Worm (Caenorhabditis elegans): ENCODE results near the gene F22E5.17.
"Not testable (repeated sequence)": the region's sequence is repeated elsewhere in the genome, so short reads cannot be mapped to it uniquely, and the experiment has no call there.

The F22E5.17 gene

DNA sequence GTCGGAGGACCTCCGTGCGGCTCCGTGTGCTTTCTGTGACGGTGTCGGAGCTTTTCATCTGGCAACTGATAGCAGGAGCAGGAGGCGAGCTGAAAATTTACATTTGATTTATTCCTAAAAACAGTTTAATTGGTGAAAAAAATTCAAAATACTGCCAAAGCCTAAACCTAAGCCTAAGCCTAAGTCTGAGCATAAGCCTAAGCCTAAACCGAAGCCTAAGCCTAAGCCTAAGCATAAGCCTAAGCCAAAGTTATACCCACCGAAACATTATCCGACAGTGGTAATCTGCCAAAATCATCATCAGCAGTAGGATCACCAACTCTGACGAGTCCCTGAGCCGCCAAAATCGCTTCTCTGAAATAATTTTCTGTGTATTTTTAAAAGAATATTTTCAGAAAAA lies 6.9 kb downstream of the F22E5.17 start:
- TF ChIP-seq flt-1 (GFP tag; IDR thresholded peaks at IDR 0.05) (no peak), ztf-23 (GFP tag; IDR thresholded peaks at IDR 0.05) (no peak), T22C8.4 (GFP tag; IDR thresholded peaks at IDR 0.05) (no peak), klf-2 (GFP tag; conservative IDR thresholded peaks at IDR 0.05) (no peak), tab-1 (GFP tag; IDR thresholded peaks at IDR 0.05) (no peak)

DNA sequence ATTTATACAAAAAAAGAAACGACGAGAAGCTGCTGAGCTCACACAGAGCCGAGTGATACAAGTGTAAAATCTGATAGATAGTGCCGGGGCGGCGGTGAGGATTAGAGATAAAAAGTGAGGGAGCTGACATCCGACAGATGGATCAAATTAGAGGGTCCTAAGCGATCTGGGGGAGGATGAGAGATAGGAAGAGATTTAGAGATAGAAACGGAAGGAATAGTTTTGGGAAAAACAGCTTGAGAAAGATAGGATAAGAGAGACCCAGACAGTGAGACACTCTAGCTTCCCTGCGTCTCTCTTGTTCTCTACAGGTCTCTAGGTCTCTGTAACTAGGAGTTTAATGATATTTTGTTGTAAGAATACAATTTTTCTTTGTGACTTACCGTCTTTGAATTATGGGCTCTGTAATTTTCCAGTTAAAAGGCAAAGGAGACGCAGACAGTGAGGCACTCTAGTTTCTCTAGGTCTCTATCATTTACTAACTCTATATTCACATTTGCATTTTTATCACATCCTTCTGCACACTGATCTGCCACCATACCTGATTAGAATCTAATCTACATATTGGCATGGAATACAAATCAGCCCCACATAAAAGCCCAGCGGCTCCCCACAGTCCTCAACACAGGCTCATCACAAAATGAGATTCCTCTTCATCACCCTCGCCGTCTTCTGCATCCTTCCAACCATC lies 9.3 kb downstream of the F22E5.17 start, which contains the start of the genes sup-9 and nspf-1:
sup-9 (minus strand) TSS at position 43 of the 691 bp plus-strand sequence.
nspf-1 (plus strand) TSS at position 641 of the 691 bp plus-strand sequence.
- TF ChIP-seq ztf-23 (GFP tag; IDR thresholded peaks at IDR 0.05) (no peak), med-1 (GFP tag; optimal IDR thresholded peaks at IDR 0.05; ENCODE audit: insufficient read depth) (no peak), cog-1 (tag; optimal IDR thresholded peaks at IDR 0.05) (no peak), tab-1 (GFP tag; IDR thresholded peaks at IDR 0.05) (no peak), klf-2 (GFP tag; conservative IDR thresholded peaks at IDR 0.05) (no peak), ztf-29 (GFP tag; IDR thresholded peaks at IDR 0.05) (no peak), flt-1 (GFP tag; IDR thresholded peaks at IDR 0.05) (no peak), T22C8.4 (GFP tag; IDR thresholded peaks at IDR 0.05) (no peak), ref-1 (GFP tag; conservative IDR thresholded peaks at IDR 0.05) (no peak)

DNA sequence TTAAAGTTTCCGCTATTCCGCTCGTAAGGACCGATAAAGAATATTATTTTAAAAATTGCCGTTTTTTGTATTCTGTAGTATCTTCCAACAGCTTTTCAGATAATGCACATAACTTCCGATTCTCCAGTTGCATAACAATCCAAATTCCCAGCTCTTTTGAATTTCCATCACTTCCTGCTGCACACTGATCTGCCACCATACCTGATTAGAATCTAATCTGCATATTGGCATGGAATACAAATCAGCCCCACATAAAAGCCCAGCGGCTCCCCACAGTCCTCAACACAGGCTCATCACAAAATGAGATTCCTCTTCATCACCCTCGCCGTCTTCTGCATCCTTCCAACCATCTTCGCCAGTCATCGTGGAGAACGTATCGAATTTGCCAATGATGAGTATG lies 10.8 kb downstream of the F22E5.17 start, which contains the start of gene nspf-2:
nspf-2 (plus strand) TSS at position 301 of the 400 bp plus-strand sequence.
- TF ChIP-seq cog-1 (tag; optimal IDR thresholded peaks at IDR 0.05); klf-2 (GFP tag; conservative IDR thresholded peaks at IDR 0.05); ztf-29 (GFP tag; IDR thresholded peaks at IDR 0.05): not testable (repeated sequence)

DNA sequence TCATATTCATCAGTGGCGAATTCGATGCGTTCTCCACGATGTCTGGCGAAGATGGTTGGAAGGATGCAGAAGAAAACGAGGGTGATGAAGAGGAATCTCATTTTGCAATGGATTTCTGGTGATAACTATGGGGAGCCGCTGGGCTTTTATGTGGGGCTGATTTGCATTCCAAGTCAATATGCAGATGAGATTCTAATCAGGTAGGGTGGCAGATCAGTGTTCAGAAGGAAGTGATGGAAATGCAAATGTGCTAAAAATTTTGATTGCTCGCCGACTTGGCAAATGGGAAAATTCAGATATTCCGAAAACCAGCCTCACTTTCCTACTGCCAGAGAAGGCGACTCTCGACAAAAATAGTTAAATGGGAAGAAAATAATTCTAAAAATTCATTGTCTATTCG lies 12.2 kb downstream of the F22E5.17 start, which contains the start of gene nspf-3:
nspf-3 (minus strand) TSS at position 101 of the 400 bp plus-strand sequence.
- TF ChIP-seq ztf-29 (GFP tag; IDR thresholded peaks at IDR 0.05), result no peak
- TF ChIP-seq ztf-23 (GFP tag; IDR thresholded peaks at IDR 0.05), result no peak
- TF ChIP-seq med-1 (GFP tag; optimal IDR thresholded peaks at IDR 0.05; ENCODE audit: insufficient read depth), result no peak
- TF ChIP-seq tab-1 (GFP tag; IDR thresholded peaks at IDR 0.05), result no peak
- TF ChIP-seq T22C8.4 (GFP tag; IDR thresholded peaks at IDR 0.05), result no peak
- TF ChIP-seq klf-2 (GFP tag; conservative IDR thresholded peaks at IDR 0.05), result no peak
- no peak for TF ChIP-seq flt-1 (GFP tag; IDR thresholded peaks at IDR 0.05)
- no peak for TF ChIP-seq ref-1 (GFP tag; conservative IDR thresholded peaks at IDR 0.05)
- no peak for TF ChIP-seq cog-1 (tag; optimal IDR thresholded peaks at IDR 0.05)

DNA sequence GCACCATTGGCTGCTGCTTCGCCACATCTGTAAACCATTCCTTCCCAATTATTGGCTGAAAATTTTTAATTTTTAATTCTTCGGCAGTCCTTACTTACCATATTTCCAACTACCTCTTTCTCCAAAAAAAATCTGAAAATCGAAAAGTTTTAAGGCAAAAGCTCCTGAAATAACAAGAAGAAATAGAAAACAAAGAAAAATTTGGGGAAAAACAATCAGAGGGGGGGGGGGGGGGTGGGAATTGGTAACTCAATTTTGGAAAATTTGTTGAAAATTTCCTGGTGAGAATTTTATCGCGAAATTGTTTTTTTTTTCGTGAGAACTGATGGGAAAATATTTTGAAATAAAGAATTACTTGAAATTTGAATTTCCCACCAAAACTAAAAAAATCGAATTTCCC lies 14.6 kb downstream of the F22E5.17 start, which contains the start of gene set-11:
set-11 (minus strand) TSS at position 101 of the 400 bp plus-strand sequence.
- TF ChIP-seq flt-1 (GFP tag; IDR thresholded peaks at IDR 0.05), result no peak
- TF ChIP-seq cog-1 (tag; optimal IDR thresholded peaks at IDR 0.05), result no peak
- no peak for TF ChIP-seq klf-2 (GFP tag; conservative IDR thresholded peaks at IDR 0.05)
- no peak for TF ChIP-seq ztf-23 (GFP tag; IDR thresholded peaks at IDR 0.05)
- TF ChIP-seq ref-1 (GFP tag; conservative IDR thresholded peaks at IDR 0.05), result no peak
- no peak for TF ChIP-seq tab-1 (GFP tag; IDR thresholded peaks at IDR 0.05)
- no peak for TF ChIP-seq ztf-29 (GFP tag; IDR thresholded peaks at IDR 0.05)

DNA sequence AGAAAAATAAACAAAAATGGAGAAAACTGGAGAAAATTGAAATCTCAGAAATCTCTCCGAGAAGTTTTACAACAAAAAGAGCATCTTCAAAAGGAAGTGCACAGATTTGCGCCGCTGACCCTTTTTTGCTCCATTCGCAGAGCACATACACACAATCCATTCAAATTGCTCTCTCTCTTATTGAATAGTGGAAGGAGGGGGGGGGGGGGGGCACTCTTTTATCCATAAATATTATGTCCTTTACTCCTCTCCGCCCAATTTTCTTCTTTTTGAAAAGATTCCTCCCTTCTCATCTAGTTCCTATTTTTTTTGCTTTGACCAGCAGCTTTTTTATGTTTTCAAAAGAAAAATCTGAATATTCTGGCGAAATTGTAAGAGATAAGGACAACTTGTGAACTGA lies 17.2 kb downstream of the F22E5.17 start:
- no peak for TF ChIP-seq med-1 (GFP tag; optimal IDR thresholded peaks at IDR 0.05; ENCODE audit: insufficient read depth)
- no peak for TF ChIP-seq ztf-23 (GFP tag; IDR thresholded peaks at IDR 0.05)
- no peak for TF ChIP-seq ref-1 (GFP tag; conservative IDR thresholded peaks at IDR 0.05)
- no peak for TF ChIP-seq tab-1 (GFP tag; IDR thresholded peaks at IDR 0.05)
- no peak for TF ChIP-seq klf-2 (GFP tag; conservative IDR thresholded peaks at IDR 0.05)
- no peak for TF ChIP-seq ztf-29 (GFP tag; IDR thresholded peaks at IDR 0.05)
- TF ChIP-seq T22C8.4 (GFP tag; IDR thresholded peaks at IDR 0.05), result no peak
- no peak for TF ChIP-seq cog-1 (tag; optimal IDR thresholded peaks at IDR 0.05)
- no peak for TF ChIP-seq flt-1 (GFP tag; IDR thresholded peaks at IDR 0.05)

DNA sequence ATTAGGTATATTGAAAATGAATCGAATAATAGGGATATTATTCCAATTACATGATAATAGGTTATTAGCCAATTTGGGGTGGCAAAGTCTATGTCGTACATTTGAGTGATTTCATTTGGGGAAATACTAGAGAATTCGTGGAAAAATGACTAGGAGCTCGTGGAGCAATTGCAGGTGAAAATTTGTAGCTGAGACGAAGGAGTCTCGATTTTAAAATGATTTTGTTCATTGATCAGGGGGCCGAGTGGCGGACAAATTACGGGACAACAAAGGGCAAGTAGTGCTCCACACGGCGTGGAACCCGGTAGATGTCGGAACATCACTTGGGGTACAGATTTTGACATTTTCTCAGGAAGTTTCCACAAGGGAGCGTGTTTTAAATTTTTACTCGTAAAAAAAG lies 20.5 kb downstream of the F22E5.17 start, which contains the start of gene sri-62:
sri-62 (minus strand) TSS at position 101 of the 400 bp plus-strand sequence.
- TF ChIP-seq cog-1 (tag; optimal IDR thresholded peaks at IDR 0.05) (no peak), ztf-29 (GFP tag; IDR thresholded peaks at IDR 0.05) (no peak), klf-2 (GFP tag; conservative IDR thresholded peaks at IDR 0.05) (no peak), T22C8.4 (GFP tag; IDR thresholded peaks at IDR 0.05) (no peak)

DNA sequence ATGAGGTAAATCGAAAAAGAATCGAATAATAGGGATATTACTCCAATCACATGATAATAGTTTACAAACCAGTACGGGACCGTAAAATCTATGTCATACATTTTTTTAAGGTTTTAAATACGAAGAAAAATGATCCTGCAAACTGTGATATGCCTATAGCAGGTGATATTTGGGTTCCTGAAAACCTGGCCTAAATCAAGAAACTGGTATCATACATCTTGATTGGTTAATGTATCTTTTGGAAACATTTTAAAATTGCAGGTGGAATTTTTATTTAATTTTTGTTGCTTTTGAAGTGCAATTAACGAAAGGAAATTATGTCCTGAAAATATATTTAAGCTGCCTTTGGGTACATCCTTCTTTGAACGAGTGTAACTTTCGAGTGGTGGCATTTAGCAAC lies 22.4 kb downstream of the F22E5.17 start, which contains the start of gene sri-61:
sri-61 (minus strand) TSS at position 101 of the 400 bp plus-strand sequence.
- TF ChIP-seq ztf-23 (GFP tag; IDR thresholded peaks at IDR 0.05), result no peak
- TF ChIP-seq flt-1 (GFP tag; IDR thresholded peaks at IDR 0.05), result no peak
- no peak for TF ChIP-seq klf-2 (GFP tag; conservative IDR thresholded peaks at IDR 0.05)
- TF ChIP-seq med-1 (GFP tag; optimal IDR thresholded peaks at IDR 0.05; ENCODE audit: insufficient read depth), result no peak
- no peak for TF ChIP-seq T22C8.4 (GFP tag; IDR thresholded peaks at IDR 0.05)
- no peak for TF ChIP-seq cog-1 (tag; optimal IDR thresholded peaks at IDR 0.05)
- no peak for TF ChIP-seq ref-1 (GFP tag; conservative IDR thresholded peaks at IDR 0.05)
- TF ChIP-seq ztf-29 (GFP tag; IDR thresholded peaks at IDR 0.05), result no peak
- no peak for TF ChIP-seq tab-1 (GFP tag; IDR thresholded peaks at IDR 0.05)

DNA sequence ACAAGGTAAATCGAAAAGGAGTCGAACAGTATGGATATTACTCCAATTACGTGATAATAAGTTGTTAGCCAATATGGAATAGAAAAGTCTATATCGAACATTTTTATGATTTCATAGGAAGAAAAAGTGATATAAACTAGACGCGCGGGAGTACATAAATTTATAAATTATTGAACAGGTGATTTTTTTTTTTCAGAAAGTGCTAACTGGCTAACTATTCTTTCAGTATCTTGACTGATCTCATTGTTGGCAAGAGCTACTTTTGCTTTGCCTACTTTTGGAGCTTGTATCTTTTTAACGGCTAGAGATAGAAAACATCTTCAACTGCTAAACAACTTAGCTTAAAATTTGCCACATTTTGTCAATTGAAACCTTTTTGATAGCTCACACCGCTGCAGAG lies 24.9 kb downstream of the F22E5.17 start, which contains the start of gene sri-60:
sri-60 (minus strand) TSS at position 101 of the 400 bp plus-strand sequence.
- TF ChIP-seq tab-1 (GFP tag; IDR thresholded peaks at IDR 0.05) (no peak), flt-1 (GFP tag; IDR thresholded peaks at IDR 0.05) (no peak), med-1 (GFP tag; optimal IDR thresholded peaks at IDR 0.05; ENCODE audit: insufficient read depth) (no peak), ref-1 (GFP tag; conservative IDR thresholded peaks at IDR 0.05) (no peak)

DNA sequence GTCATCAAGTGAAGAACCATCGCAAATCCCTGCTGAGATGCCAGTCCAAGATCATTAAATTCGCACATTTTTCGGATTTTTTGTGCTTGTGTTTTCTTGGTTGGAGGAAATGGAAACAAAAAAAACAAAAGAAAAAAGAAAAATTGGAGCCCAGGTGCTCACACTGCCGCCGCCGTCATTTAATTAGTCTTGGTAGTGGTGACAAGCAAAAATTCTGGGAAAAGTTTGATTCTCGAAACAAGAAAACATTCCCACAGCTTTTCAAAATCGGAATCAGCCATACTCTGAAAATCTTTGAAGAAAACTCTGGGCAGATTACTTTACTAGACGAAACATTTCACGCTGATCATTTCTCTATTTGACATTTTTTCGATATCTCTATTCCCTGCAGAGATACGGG lies 27.4 kb downstream of the F22E5.17 start, which contains the start of gene srh-128:
srh-128 (minus strand) TSS at position 101 of the 400 bp plus-strand sequence.
- TF ChIP-seq med-1 (GFP tag; optimal IDR thresholded peaks at IDR 0.05; ENCODE audit: insufficient read depth) (no peak), tab-1 (GFP tag; IDR thresholded peaks at IDR 0.05) (no peak), ref-1 (GFP tag; conservative IDR thresholded peaks at IDR 0.05) (no peak), ztf-29 (GFP tag; IDR thresholded peaks at IDR 0.05) (no peak), ztf-23 (GFP tag; IDR thresholded peaks at IDR 0.05) (no peak), flt-1 (GFP tag; IDR thresholded peaks at IDR 0.05) (no peak), cog-1 (tag; optimal IDR thresholded peaks at IDR 0.05) (no peak), klf-2 (GFP tag; conservative IDR thresholded peaks at IDR 0.05) (no peak), T22C8.4 (GFP tag; IDR thresholded peaks at IDR 0.05) (no peak)
